Worm (Caenorhabditis elegans) whole organism, L3 larva: ENCODE results near the gene F54C9.14.

ENCODE experiments used
- R02D3.7 ChIP-seq: fragments of 150-350 bp; optimal IDR thresholded peaks from 2 replicates; lab custom pipeline; 2014; ENCODE audit warnings: missing biosample characterization, missing genetic modification characterization
- aly-2 ChIP-seq: fragments of 150-350 bp; optimal IDR thresholded peaks from 2 replicates; lab custom pipeline; 2014; ENCODE audit warnings: missing biosample characterization, missing genetic modification characterization
- ceh-16 ChIP-seq: sonication (generic microtip); optimal IDR thresholded peaks from 2 replicates; lab custom pipeline; 2017; ENCODE audit warnings: missing biosample characterization, missing genetic modification characterization
- ceh-28 ChIP-seq: fragments of 150-350 bp; optimal IDR thresholded peaks from 2 replicates; lab custom pipeline; 2014; ENCODE audit warnings: missing biosample characterization, missing genetic modification reagents, missing genetic modification characterization
- ceh-9 ChIP-seq: sonication (generic microtip); optimal IDR thresholded peaks from 2 replicates; lab custom pipeline; 2018; ENCODE audit warnings: missing biosample characterization, missing genetic modification characterization
- daf-12 ChIP-seq: fragments of 150-350 bp; optimal IDR thresholded peaks from 2 replicates; lab custom pipeline; 2014; ENCODE audit warnings: missing biosample characterization, missing genetic modification reagents, missing genetic modification characterization
- egl-27 ChIP-seq: sonication (generic microtip); optimal IDR thresholded peaks from 4 replicates; lab custom pipeline; 2017; ENCODE audit warnings: missing biosample characterization, missing genetic modification reagents, missing genetic modification characterization
- egl-5 ChIP-seq: fragments of 150-350 bp; optimal IDR thresholded peaks from 2 replicates; lab custom pipeline; 2017; ENCODE audit warnings: missing biosample characterization, missing genetic modification reagents, missing genetic modification characterization, inconsistent platforms
- elt-1 ChIP-seq: fragments of 150-350 bp; optimal IDR thresholded peaks from 2 replicates; lab custom pipeline; 2014; ENCODE audit warnings: missing biosample characterization, missing genetic modification characterization
- elt-3 ChIP-seq, 3 experiments: fragments of 150-350 bp in 1 of 3; sonication (generic microtip) in 2 of 3; optimal IDR thresholded peaks; 2 replicates in 2 of 3; 4 replicates in 1 of 3; lab custom pipeline; 2014 to 2017; ENCODE audit warnings: missing biosample characterization in 3 of 3, missing genetic modification characterization in 3 of 3
- eor-1 ChIP-seq, 2 experiments: fragments of 150-350 bp; optimal IDR thresholded peaks; 2 replicates each; lab custom pipeline; 2014 to 2018; ENCODE audit warnings: missing biosample characterization in 2 of 2, missing genetic modification characterization in 2 of 2
- fkh-2 ChIP-seq: fragments of 150-350 bp; optimal IDR thresholded peaks from 2 replicates; lab custom pipeline; 2014; ENCODE audit warnings: missing biosample characterization, missing genetic modification reagents, missing genetic modification characterization
- jun-1 ChIP-seq: fragments of 150-350 bp; optimal IDR thresholded peaks from 2 replicates; lab custom pipeline; 2014; ENCODE audit warnings: missing biosample characterization, missing genetic modification reagents, missing genetic modification characterization
- lin-39 ChIP-seq: fragments of 150-350 bp; optimal IDR thresholded peaks from 2 replicates; lab custom pipeline; 2018; ENCODE audit warnings: missing biosample characterization, missing genetic modification reagents, missing genetic modification characterization
- lsy-12 ChIP-seq: sonication (generic microtip); optimal IDR thresholded peaks from 2 replicates; lab custom pipeline; 2016; ENCODE audit warnings: mild to moderate bottlenecking, missing genetic modification characterization, missing compliant biosample characterization
- mdl-1 ChIP-seq: fragments of 150-350 bp; optimal IDR thresholded peaks from 2 replicates; lab custom pipeline; 2014; ENCODE audit warnings: missing biosample characterization, missing genetic modification characterization
- mml-1 ChIP-seq: fragments of 150-350 bp; sonication (generic microtip); optimal IDR thresholded peaks from 3 replicates; lab custom pipeline; 2014; ENCODE audit warnings: missing biosample characterization, missing genetic modification characterization
- nfya-1 ChIP-seq: sonication (generic microtip); optimal IDR thresholded peaks from 2 replicates; lab custom pipeline; 2017; ENCODE audit warnings: missing genetic modification characterization, mild to moderate bottlenecking, missing compliant biosample characterization, antibody characterized with exemption, moderate library complexity; ENCODE audit not compliant: insufficient read depth
- nhr-11 ChIP-seq: fragments of 150-350 bp; optimal IDR thresholded peaks from 2 replicates; lab custom pipeline; 2014; ENCODE audit warnings: missing biosample characterization, missing genetic modification characterization
- nhr-23 ChIP-seq: fragments of 150-350 bp; optimal IDR thresholded peaks from 2 replicates; lab custom pipeline; 2014; ENCODE audit warnings: missing biosample characterization, missing genetic modification reagents, missing genetic modification characterization
- nhr-237 ChIP-seq: fragments of 150-350 bp; optimal IDR thresholded peaks from 2 replicates; lab custom pipeline; 2014; ENCODE audit warnings: missing biosample characterization, missing genetic modification characterization
- nhr-25 ChIP-seq: sonication (generic microtip); optimal IDR thresholded peaks from 2 replicates; lab custom pipeline; 2017; ENCODE audit warnings: missing biosample characterization, missing genetic modification characterization
- nhr-77 ChIP-seq: fragments of 150-350 bp; optimal IDR thresholded peaks from 2 replicates; lab custom pipeline; 2014; ENCODE audit warnings: missing biosample characterization, missing genetic modification characterization
- pha-4 ChIP-seq: fragments of 150-350 bp; optimal IDR thresholded peaks from 2 replicates; lab custom pipeline; 2014; ENCODE audit warnings: missing biosample characterization, missing genetic modification reagents, missing genetic modification characterization
- sea-2 ChIP-seq: fragments of 150-350 bp; sonication (generic microtip); optimal IDR thresholded peaks from 4 replicates; lab custom pipeline; 2014; ENCODE audit warnings: missing biosample characterization, missing genetic modification reagents, missing genetic modification characterization
- skn-1 ChIP-seq: fragments of 150-350 bp; optimal IDR thresholded peaks from 2 replicates; lab custom pipeline; 2014; ENCODE audit warnings: missing biosample characterization, missing genetic modification characterization
- unc-39 ChIP-seq: sonication (generic microtip); optimal IDR thresholded peaks from 4 replicates; lab custom pipeline; 2017; ENCODE audit warnings: missing biosample characterization, missing genetic modification characterization
- unc-62 ChIP-seq: fragments of 150-350 bp; sonication (generic microtip); optimal IDR thresholded peaks from 4 replicates; lab custom pipeline; 2014; ENCODE audit warnings: missing biosample characterization, missing genetic modification reagents, missing genetic modification characterization
- ztf-11 ChIP-seq: fragments of 150-350 bp; optimal IDR thresholded peaks from 2 replicates; lab custom pipeline; 2014; ENCODE audit warnings: missing biosample characterization, missing genetic modification characterization
- ztf-4 ChIP-seq: fragments of 150-350 bp; optimal IDR thresholded peaks from 2 replicates; lab custom pipeline; 2014; ENCODE audit warnings: missing biosample characterization, missing genetic modification characterization

Gene F54C9.14

DNA sequence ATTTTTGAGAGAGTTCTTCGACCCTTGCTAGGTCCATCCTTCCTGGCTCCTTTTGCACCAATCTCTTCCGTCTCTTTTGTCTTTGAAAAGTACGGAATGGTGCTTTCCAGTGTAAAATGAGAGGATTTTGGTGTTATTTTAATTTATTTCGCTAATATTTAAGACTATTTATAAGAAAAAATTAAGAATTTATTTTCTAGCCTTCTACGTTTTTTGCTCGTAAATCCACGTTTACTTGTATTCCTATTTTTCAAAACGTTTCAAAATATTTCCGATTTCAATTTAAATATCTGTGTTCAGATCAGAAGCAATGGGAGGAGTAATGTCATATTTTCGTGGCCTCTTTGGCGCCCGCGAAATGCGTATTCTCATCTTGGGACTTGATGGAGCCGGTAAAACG is 19.6 kb downstream of the F54C9.14 start, which contains the start of gene arl-1:
Gene arl-1, plus strand, starts transcription at position 301 of the 400 bp plus-strand sequence.
- TF ChIP-seq aly-2 (tag; lab: Kevin White, UChicago) (no peak), nhr-237 (no peak), pha-4 (tag; lab: Kevin White, UChicago) (no peak), nhr-23 (tag; lab: Kevin White, UChicago) (no peak), fkh-2 (tag; lab: Kevin White, UChicago) (no peak), eor-1 (tag; optimal IDR thresholded peaks at IDR 0.05; lab: Kevin White, UChicago) (no peak), ceh-16 (no peak), ceh-9 (tag; lab: Kevin White, UChicago) (no peak), ztf-4 (tag; lab: Kevin White, UChicago) (no peak), ztf-11 (tag; lab: Kevin White, UChicago) (no peak), R02D3.7 (tag; lab: Kevin White, UChicago) (no peak), daf-12 (tag; lab: Kevin White, UChicago) (no peak), unc-39 (tag; lab: Kevin White, UChicago) (no peak)

DNA sequence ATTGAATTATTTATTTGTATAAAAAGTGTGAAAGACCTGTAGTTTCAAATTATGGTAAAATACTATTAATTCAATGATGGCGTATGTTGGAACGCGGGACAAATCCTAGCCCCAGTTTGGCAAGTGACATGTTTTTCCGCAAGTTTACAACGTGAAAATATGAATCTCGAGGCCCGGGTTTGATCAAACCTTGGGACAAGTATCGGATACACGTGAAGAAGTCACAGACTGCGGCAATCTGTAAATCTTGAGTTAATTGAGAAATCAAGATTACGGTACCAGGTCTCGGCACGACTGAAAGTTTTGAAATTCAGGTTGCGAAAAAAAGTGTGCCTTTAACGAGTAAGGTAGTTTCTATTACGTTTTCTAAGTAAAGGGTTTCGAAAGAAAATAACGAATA is 20.9 kb downstream of the F54C9.14 start:
- TF ChIP-seq unc-62 (GFP tag; lab: Kevin White, UChicago) (no peak), ceh-28 (no peak), nhr-237 (no peak), nhr-11 (tag; lab: Kevin White, UChicago) (no peak), aly-2 (tag; lab: Kevin White, UChicago) (no peak), nhr-25 (tag; lab: Kevin White, UChicago) (no peak), egl-27 (tag; lab: Kevin White, UChicago) (no peak), sea-2 (GFP tag; lab: Kevin White, UChicago) (no peak)
- TF ChIP-seq, all 47 proteins: peak for 0

DNA sequence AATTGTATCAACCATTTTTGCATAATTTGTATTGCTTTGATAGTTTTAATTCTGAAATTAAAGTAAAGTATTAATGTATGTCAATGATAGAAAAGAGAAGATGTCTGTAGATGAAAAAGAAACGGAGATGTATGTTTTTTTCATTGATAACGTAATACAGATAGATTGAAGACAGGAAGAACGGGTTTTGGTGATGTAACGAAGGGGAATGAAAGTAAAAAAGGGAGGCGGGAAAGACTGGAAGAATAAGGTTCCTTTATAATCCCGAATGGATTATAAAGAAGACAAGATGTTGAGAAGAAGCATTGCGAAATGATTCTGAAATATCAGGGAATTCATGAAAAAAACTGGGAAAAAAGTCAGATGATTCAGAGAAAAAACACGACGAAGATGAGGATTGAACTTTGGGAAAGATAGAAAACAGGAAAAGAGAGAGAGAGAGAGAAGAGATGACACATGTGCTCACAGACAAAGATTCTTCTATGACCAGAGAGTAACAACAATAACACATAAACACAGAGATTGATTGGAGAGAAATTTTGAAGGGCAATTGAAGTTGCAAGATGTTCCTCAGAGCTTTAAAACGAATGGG is 23.0 kb downstream of the F54C9.14 start, which contains the start of gene F54C9.11:
Gene F54C9.11, minus strand, starts transcription at position 51 of the 592 bp plus-strand sequence.
- TF ChIP-seq nfya-1 (tag; lab: Kevin White, UChicago) = peak; percentile 47
- peak; percentile 42 for TF ChIP-seq egl-5 (tag; lab: Kevin White, UChicago)
- no peak for TF ChIP-seq nhr-77 (tag; lab: Kevin White, UChicago)

DNA sequence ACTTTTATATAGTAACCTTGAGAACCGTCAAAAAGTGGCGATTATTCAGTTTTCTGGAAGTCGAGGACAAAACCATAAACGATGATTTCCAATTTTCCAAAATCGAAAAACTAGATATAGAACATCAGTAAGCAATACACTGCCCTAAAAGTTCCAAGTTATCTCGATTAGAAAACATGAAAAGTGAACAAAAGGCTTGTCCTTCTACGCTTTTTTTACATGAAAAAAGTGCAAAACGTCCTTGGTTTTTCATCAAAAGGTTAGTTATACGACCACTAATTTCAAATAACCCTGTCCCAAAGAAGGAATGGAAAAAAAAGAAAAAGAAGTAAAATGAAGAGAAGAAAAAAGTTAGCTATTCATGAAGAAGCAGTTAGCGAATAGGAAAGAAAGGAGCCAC is 23.8 kb downstream of the F54C9.14 start:
- TF ChIP-seq ceh-28 = no peak
- TF ChIP-seq skn-1 (tag; lab: Kevin White, UChicago) = no peak
- TF ChIP-seq ztf-4 (tag; lab: Kevin White, UChicago) = no peak
- no peak for TF ChIP-seq jun-1
- TF ChIP-seq nhr-25 (tag; lab: Kevin White, UChicago) = peak; percentile 56
- no peak for TF ChIP-seq R02D3.7 (tag; lab: Kevin White, UChicago)

DNA sequence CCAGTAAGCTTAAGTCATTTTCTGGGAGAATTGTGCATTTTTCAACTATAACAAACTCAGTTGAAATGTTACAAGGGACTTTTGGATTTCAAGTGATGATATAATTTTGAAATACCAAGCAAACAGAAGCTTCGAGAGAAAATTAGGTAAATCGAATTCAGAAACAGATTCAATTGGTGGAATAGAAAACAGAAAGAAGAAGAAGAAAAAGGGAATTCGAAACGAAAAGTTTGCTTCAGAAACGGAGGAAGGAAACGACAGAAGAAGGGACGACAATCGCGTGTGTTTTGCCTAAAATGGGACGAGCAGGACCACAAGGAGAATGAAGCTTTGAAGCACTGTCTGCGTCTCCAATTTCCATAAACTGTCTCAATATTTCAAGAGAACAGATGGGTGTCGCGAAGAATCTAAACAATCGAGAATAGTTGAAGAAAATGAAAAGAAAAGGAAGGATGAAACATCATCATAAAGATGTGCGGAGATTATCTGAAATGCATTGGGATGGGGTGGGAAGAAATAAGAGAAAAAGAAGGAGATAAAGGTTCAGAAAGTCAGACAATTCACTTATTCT is 25.6 kb downstream of the F54C9.14 start:
- TF ChIP-seq fkh-2 (tag; lab: Kevin White, UChicago) = no peak
- peak; percentile 64 for TF ChIP-seq elt-1 (tag; lab: Kevin White, UChicago)
- TF ChIP-seq unc-39 (tag; lab: Kevin White, UChicago) = no peak
- no peak for TF ChIP-seq lsy-12 (tag; lab: Kevin White, UChicago)
- TF ChIP-seq nfya-1 (tag; lab: Kevin White, UChicago) = peak; percentile 14
- TF ChIP-seq lin-39 (tag; lab: Kevin White, UChicago) = peak; percentile 18
- no peak for TF ChIP-seq daf-12 (tag; lab: Kevin White, UChicago)
- no peak for TF ChIP-seq R02D3.7 (tag; lab: Kevin White, UChicago)
- TF ChIP-seq mml-1 (tag; lab: Kevin White, UChicago) = no peak
- no peak for TF ChIP-seq nhr-23 (tag; lab: Kevin White, UChicago)

DNA sequence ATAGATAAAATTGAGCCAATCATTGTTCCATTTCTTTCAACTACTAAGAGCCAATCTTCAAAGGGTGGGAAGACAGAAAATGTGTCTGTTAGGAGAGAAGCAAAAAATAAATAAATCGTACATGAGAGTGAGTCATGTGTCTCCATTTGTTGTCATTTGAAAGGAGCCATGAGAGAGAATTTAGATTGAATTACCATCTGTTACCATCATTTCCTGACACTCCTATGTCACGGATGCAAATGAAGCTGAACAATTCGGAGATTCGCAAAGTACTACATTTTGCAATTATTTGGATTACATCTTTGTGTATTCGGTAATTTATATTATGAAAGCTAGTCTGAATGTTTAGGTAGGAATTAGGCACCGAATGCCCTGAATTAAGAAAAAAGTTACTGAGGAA is 26.3 kb downstream of the F54C9.14 start:
- TF ChIP-seq R02D3.7 (tag; lab: Kevin White, UChicago) (no peak), mml-1 (tag; lab: Kevin White, UChicago) (no peak), nhr-77 (tag; lab: Kevin White, UChicago) (no peak), sea-2 (GFP tag; lab: Kevin White, UChicago) (no peak), mdl-1 (tag; lab: Kevin White, UChicago) (no peak), elt-3 (tag; optimal IDR thresholded peaks at IDR 0.05; lab: Kevin White, UChicago) (no peak), ceh-9 (tag; lab: Kevin White, UChicago) (no peak)
